Fruit fly (Drosophila melanogaster) whole organism, wandering third instar larva: ENCODE measurements around the gene CG4546.

Source experiments
- Abd-B ChIP-seq: fragments of >200 bp; optimal IDR thresholded peaks from 2 replicates; lab custom pipeline; 2017; ENCODE audit warnings: missing biosample characterization, missing genetic modification characterization
- CG32264 ChIP-seq: fragments of 200-800 bp; sonication (Bioruptor generic); optimal IDR thresholded peaks from 2 replicates; lab custom pipeline; 2016; ENCODE audit warnings: missing biosample characterization, missing genetic modification characterization
- HLH106 ChIP-seq: fragments of 200-800 bp; optimal IDR thresholded peaks from 3 replicates; lab custom pipeline; 2019; ENCODE audit warnings: missing biosample characterization, mild to moderate bottlenecking, missing genetic modification characterization, moderate library complexity
- Hnf4 ChIP-seq: fragments of 200-800 bp; sonication (Bioruptor generic); optimal IDR thresholded peaks from 2 replicates; lab custom pipeline; 2016; ENCODE audit warnings: missing biosample characterization, mild to moderate bottlenecking, missing genetic modification characterization
- Hr78 ChIP-seq: fragments of >200 bp; optimal IDR thresholded peaks from 2 replicates; lab custom pipeline; 2017; ENCODE audit warnings: missing biosample characterization, missing genetic modification characterization
- OdsH ChIP-seq: fragments of 200-800 bp; sonication (Bioruptor generic); optimal IDR thresholded peaks from 2 replicates; lab custom pipeline; 2016; ENCODE audit warnings: missing biosample characterization, mild to moderate bottlenecking, missing genetic modification characterization
- Vsx2 ChIP-seq: fragments of 200-300, 225-300 bp; sonication (Bioruptor generic); optimal IDR thresholded peaks from 2 replicates; lab custom pipeline; 2018; ENCODE audit warnings: missing biosample characterization, missing genetic modification characterization; ENCODE audit not compliant: partially characterized antibody
- foxo ChIP-seq, 2 experiments: fragments of 200-800 bp; sonication (Bioruptor generic); optimal IDR thresholded peaks; 2 replicates in 1 of 2; 3 replicates in 1 of 2; lab custom pipeline; 2016 to 2017; ENCODE audit warnings: missing biosample characterization in 2 of 2, missing genetic modification characterization in 2 of 2
- h ChIP-seq: fragments of 200-800 bp; sonication (Bioruptor generic); optimal IDR thresholded peaks from 3 replicates; lab custom pipeline; 2016; ENCODE audit warnings: missing biosample characterization, mild to moderate bottlenecking, missing genetic modification characterization
- psq ChIP-seq: fragments of 200-800 bp; sonication (Bioruptor generic); optimal IDR thresholded peaks from 3 replicates; lab custom pipeline; 2017; ENCODE audit warnings: missing biosample characterization, mild to moderate bottlenecking, missing genetic modification characterization, moderate library complexity
- sage ChIP-seq: fragments of 200-800 bp; sonication (Bioruptor generic); optimal IDR thresholded peaks from 2 replicates; lab custom pipeline; 2016; ENCODE audit warnings: missing biosample characterization, mild to moderate bottlenecking, missing genetic modification characterization

- no peak for TF ChIP-seq h (GFP tag; lab: Kevin White, UChicago)
- TF ChIP-seq CG32264 (GFP tag; lab: Kevin White, UChicago), result no peak
- TF ChIP-seq psq (GFP tag; lab: Kevin White, UChicago), result no peak
- TF ChIP-seq Vsx2 (GFP tag; lab: Kevin White, UChicago), result no peak
- TF ChIP-seq Hnf4, result no peak
- no peak for TF ChIP-seq foxo (GFP tag; optimal IDR thresholded peaks at IDR 0.05; lab: Kevin White, UChicago)
- no peak for TF ChIP-seq sage (GFP tag; lab: Kevin White, UChicago)
- TF ChIP-seq HLH106 (tag; lab: Kevin White, UChicago), result no peak
- no peak for TF ChIP-seq OdsH
- TF ChIP-seq Abd-B (GFP tag; lab: Kevin White, UChicago), result no peak
- no peak for TF ChIP-seq Hr78 (GFP tag; lab: Kevin White, UChicago)
These were observed 26.6 kb downstream of the CG4546 start for dm6 chr3R:15872829-15873440.
